Worm (Caenorhabditis elegans) whole organism, mixed stage, embryonic: ENCODE measurements around the gene C08G9.1.

Source experiments
- lin-13 ChIP-seq: fragments of 150-350 bp; optimal IDR thresholded peaks from 2 replicates; lab custom pipeline; 2014; ENCODE audit warnings: missing biosample characterization, missing genetic modification characterization
- lsy-2 ChIP-seq: fragments of 150-350 bp; optimal IDR thresholded peaks from 2 replicates; lab custom pipeline; 2014; ENCODE audit warnings: missing biosample characterization, missing genetic modification characterization
- mep-1 ChIP-seq: fragments of 150-350 bp; optimal IDR thresholded peaks from 2 replicates; lab custom pipeline; 2017; ENCODE audit warnings: missing biosample characterization, missing genetic modification reagents, missing genetic modification characterization, inconsistent platforms
- nhr-237 ChIP-seq: fragments of 150-350 bp; optimal IDR thresholded peaks from 2 replicates; lab custom pipeline; 2014; ENCODE audit warnings: missing biosample characterization, missing genetic modification characterization
- nhr-76 ChIP-seq: sonication (generic microtip); optimal IDR thresholded peaks from 2 replicates; lab custom pipeline; 2017; ENCODE audit warnings: missing biosample characterization, missing genetic modification characterization

- no peak for TF ChIP-seq nhr-237 (tag; lab: Kevin White, UChicago)
- no peak for TF ChIP-seq lin-13 (tag; lab: Kevin White, UChicago)
- no peak for TF ChIP-seq mep-1 (tag; lab: Kevin White, UChicago)
- no peak for TF ChIP-seq lsy-2 (tag; lab: Kevin White, UChicago)
- TF ChIP-seq nhr-76 (tag; lab: Kevin White, UChicago): no peak
Observed at ce11 chrIV:7689326-7689725, 30.8 kb downstream of the C08G9.1 start.
